Fruit fly (Drosophila melanogaster) whole organism, embryonic: ENCODE measurements around the gene CG12182.

Source experiments
- Abd-B ChIP-seq: fragments of 200-800 bp; sonication (Bioruptor generic); optimal IDR thresholded peaks from 2 replicates; lab custom pipeline; 2018; ENCODE audit warnings: missing biosample characterization, mild to moderate bottlenecking, missing genetic modification characterization, moderate library complexity
- Ada2b ChIP-seq: fragments of 200-800 bp; sonication (Bioruptor generic); IDR thresholded peaks from 2 replicates; pipeline ENCODE4 v1.3.6; 2022; ENCODE audit warnings: missing biosample characterization, missing genetic modification characterization
- Aef1 ChIP-seq: fragments of 200-800 bp; sonication (Bioruptor generic); IDR thresholded peaks from 3 replicates; pipeline ENCODE4 v1.3.6; 2022; ENCODE audit warnings: missing biosample characterization, missing genetic modification characterization
- Atf-2 ChIP-seq: fragments of 200-800 bp; sonication (Bioruptor generic); optimal IDR thresholded peaks from 2 replicates; lab custom pipeline; 2016; ENCODE audit warnings: missing biosample characterization, missing genetic modification characterization
- BtbVII ChIP-seq: fragments of 200-800 bp; sonication (Bioruptor generic); optimal IDR thresholded peaks from 3 replicates; lab custom pipeline; 2017; ENCODE audit warnings: missing biosample characterization, mild to moderate bottlenecking, missing genetic modification characterization
- CG10147 ChIP-seq: fragments of 200-800 bp; sonication (Bioruptor generic); optimal IDR thresholded peaks from 2 replicates; lab custom pipeline; 2019; ENCODE audit warnings: missing biosample characterization, mild to moderate bottlenecking, missing genetic modification characterization, moderate library complexity
- CG10366 ChIP-seq: fragments of 200-800 bp; sonication (Bioruptor generic); IDR thresholded peaks from 2 replicates; pipeline ENCODE4 v1.3.6; 2022; ENCODE audit warnings: missing biosample characterization, missing genetic modification characterization
- CG13894 ChIP-seq: fragments of 200-800 bp; sonication (Bioruptor generic); optimal IDR thresholded peaks from 3 replicates; lab custom pipeline; 2018; ENCODE audit warnings: missing biosample characterization, mild to moderate bottlenecking, missing genetic modification characterization, moderate library complexity
- CG15601 ChIP-seq: fragments of 200-800 bp; sonication (Bioruptor generic); optimal IDR thresholded peaks from 3 replicates; lab custom pipeline; 2019; ENCODE audit warnings: missing biosample characterization, mild to moderate bottlenecking, missing genetic modification characterization, moderate library complexity
- CG17186 ChIP-seq: fragments of 200-800 bp; sonication (Bioruptor generic); optimal IDR thresholded peaks from 3 replicates; lab custom pipeline; 2017; ENCODE audit warnings: missing biosample characterization, missing genetic modification reagents, missing genetic modification characterization
- CG17328 ChIP-seq: fragments of 200-800 bp; sonication (Bioruptor generic); IDR thresholded peaks from 2 replicates; pipeline ENCODE4 v1.3.6; 2022; ENCODE audit warnings: missing biosample characterization, missing genetic modification characterization
- CG17359 ChIP-seq: fragments of 200-800 bp; sonication (Bioruptor generic); optimal IDR thresholded peaks from 3 replicates; lab custom pipeline; 2018; ENCODE audit warnings: missing biosample characterization, mild to moderate bottlenecking, missing genetic modification characterization, moderate library complexity
- CG2202 ChIP-seq: fragments of 200-800 bp; sonication (Bioruptor generic); optimal IDR thresholded peaks from 2 replicates; lab custom pipeline; 2018; ENCODE audit warnings: missing biosample characterization, mild to moderate bottlenecking, missing genetic modification characterization
- CG31441 ChIP-seq: fragments of 200-800 bp; sonication (Bioruptor generic); IDR thresholded peaks from 2 replicates; pipeline ENCODE4 v1.3.6; 2022; ENCODE audit warnings: missing biosample characterization, missing genetic modification characterization
- CG32767 ChIP-seq: fragments of 200-800 bp; sonication (Bioruptor generic); IDR thresholded peaks from 2 replicates; pipeline ENCODE4 v1.3.6; 2022; ENCODE audit warnings: missing biosample characterization, missing genetic modification characterization
- CG3407 ChIP-seq: fragments of 200-800 bp; sonication (Bioruptor generic); optimal IDR thresholded peaks from 2 replicates; lab custom pipeline; 2018; ENCODE audit warnings: missing biosample characterization, mild to moderate bottlenecking, missing genetic modification characterization
- CG5953 ChIP-seq: fragments of 200-800 bp; sonication (Bioruptor generic); IDR thresholded peaks from 2 replicates; pipeline ENCODE4 v1.3.6; 2022; ENCODE audit warnings: missing biosample characterization, missing genetic modification characterization
- CG7839 ChIP-seq: fragments of 200-800 bp; sonication (Bioruptor generic); optimal IDR thresholded peaks from 3 replicates; lab custom pipeline; 2018; ENCODE audit warnings: missing biosample characterization, mild to moderate bottlenecking, missing genetic modification characterization, moderate library complexity
- Chrac-16 ChIP-seq: fragments of 200-800 bp; sonication (Bioruptor generic); optimal IDR thresholded peaks from 3 replicates; lab custom pipeline; 2016; ENCODE audit warnings: missing biosample characterization, missing genetic modification characterization
- D19A ChIP-seq: fragments of 200-800 bp; optimal IDR thresholded peaks from 3 replicates; lab custom pipeline; 2019; ENCODE audit warnings: missing biosample characterization, mild to moderate bottlenecking, missing genetic modification characterization, moderate library complexity
- Lhr ChIP-seq: fragments of 200-800 bp; sonication (Bioruptor generic); optimal IDR thresholded peaks from 3 replicates; lab custom pipeline; 2017; ENCODE audit warnings: mild to moderate bottlenecking, missing biosample characterization, missing genetic modification reagents, missing genetic modification characterization
- Rfx ChIP-seq: fragments of 200-800 bp; sonication (Bioruptor generic); IDR thresholded peaks from 2 replicates; pipeline ENCODE4 v1.3.6; 2022; ENCODE audit warnings: missing biosample characterization, missing genetic modification characterization
- Trl ChIP-seq, 3 experiments: fragments of >200 bp in 2 of 3; fragments of 200-800 bp in 1 of 3; sonication (Bioruptor generic) in 1 of 3; optimal IDR thresholded peaks; 2 replicates in 1 of 3; 3 replicates in 2 of 3; lab custom pipeline; 2016 to 2017; ENCODE audit warnings: missing biosample characterization in 1 of 3, missing genetic modification characterization in 1 of 3
- amos ChIP-seq: fragments of 200-800 bp; sonication (Bioruptor generic); IDR thresholded peaks from 2 replicates; pipeline ENCODE4 v1.3.6; 2022; ENCODE audit warnings: missing biosample characterization, missing genetic modification characterization; ENCODE audit not compliant: partially characterized antibody
- ash1 ChIP-seq: fragments of 200-800 bp; sonication (Bioruptor generic); optimal IDR thresholded peaks from 2 replicates; lab custom pipeline; 2018; ENCODE audit warnings: missing biosample characterization, mild to moderate bottlenecking, missing genetic modification characterization
- caup ChIP-seq: fragments of 200-800 bp; sonication (Bioruptor generic); optimal IDR thresholded peaks from 3 replicates; lab custom pipeline; 2017; ENCODE audit warnings: missing biosample characterization, mild to moderate bottlenecking, missing genetic modification characterization, moderate library complexity; ENCODE audit not compliant: severe bottlenecking
- chm ChIP-seq: fragments of 200-800 bp; sonication (Bioruptor generic); IDR thresholded peaks from 2 replicates; pipeline ENCODE4 v1.3.6; 2022; ENCODE audit warnings: missing biosample characterization, missing genetic modification characterization
- dimm ChIP-seq: fragments of 200-800 bp; sonication (Bioruptor generic); IDR thresholded peaks from 2 replicates; pipeline ENCODE4 v1.3.6; 2022; ENCODE audit warnings: missing biosample characterization, missing genetic modification characterization
- dmrt99B ChIP-seq: fragments of 200-800 bp; sonication (Bioruptor generic); optimal IDR thresholded peaks from 2 replicates; lab custom pipeline; 2018; ENCODE audit warnings: missing biosample characterization, mild to moderate bottlenecking, missing genetic modification characterization, moderate library complexity
- ewg ChIP-seq: fragments of 200-800 bp; sonication (Bioruptor generic); optimal IDR thresholded peaks from 3 replicates; lab custom pipeline; 2017; ENCODE audit warnings: mild to moderate bottlenecking, missing biosample characterization, missing genetic modification reagents, missing genetic modification characterization
- eyg ChIP-seq: fragments of 200-800 bp; sonication (Bioruptor generic); optimal IDR thresholded peaks from 3 replicates; lab custom pipeline; 2016; ENCODE audit warnings: missing biosample characterization, missing genetic modification characterization
- fd3F ChIP-seq: fragments of 200-800 bp; sonication (Bioruptor generic); optimal IDR thresholded peaks from 2 replicates; lab custom pipeline; 2018; ENCODE audit warnings: missing biosample characterization, mild to moderate bottlenecking, missing genetic modification characterization, moderate library complexity
- grn ChIP-seq: fragments of 200-800 bp; sonication (Bioruptor generic); optimal IDR thresholded peaks from 3 replicates; lab custom pipeline; 2017; ENCODE audit warnings: missing biosample characterization, missing genetic modification characterization
- gsb ChIP-seq: fragments of 200-800 bp; sonication (Bioruptor generic); IDR thresholded peaks from 2 replicates; pipeline ENCODE4 v1.3.6; 2022; ENCODE audit warnings: missing biosample characterization, missing genetic modification characterization
- hkb ChIP-seq, 2 experiments: fragments of 200-800 bp in 1 of 2; fragments of >200 bp in 1 of 2; sonication (Bioruptor generic) in 1 of 2; IDR thresholded peaks in 1 of 2; optimal IDR thresholded peaks in 1 of 2; 2 replicates each; pipeline versions ENCODE4 v1.3.6 to Lab custom; 2017 to 2022; ENCODE audit warnings: missing biosample characterization in 1 of 2, missing genetic modification characterization in 1 of 2
- ken ChIP-seq: fragments of 200-800 bp; sonication (Bioruptor generic); IDR thresholded peaks from 3 replicates; pipeline ENCODE4 v1.3.6; 2022; ENCODE audit warnings: missing biosample characterization, missing genetic modification characterization
- maf-S ChIP-seq: fragments of 200-800 bp; sonication (Bioruptor generic); optimal IDR thresholded peaks from 2 replicates; lab custom pipeline; 2016; ENCODE audit warnings: missing biosample characterization, missing genetic modification characterization
- nau ChIP-seq: fragments of 200-800 bp; sonication (Bioruptor generic); optimal IDR thresholded peaks from 3 replicates; lab custom pipeline; 2017; ENCODE audit warnings: missing biosample characterization, mild to moderate bottlenecking, missing genetic modification characterization, missing genetic modification reagents
- nerfin-1 ChIP-seq: fragments of 200-800 bp; sonication (Bioruptor generic); optimal IDR thresholded peaks from 3 replicates; lab custom pipeline; 2019; ENCODE audit warnings: missing biosample characterization, mild to moderate bottlenecking, missing genetic modification characterization, moderate library complexity
- oc ChIP-seq: fragments of 200-800 bp; sonication (Bioruptor generic); optimal IDR thresholded peaks from 2 replicates; lab custom pipeline; 2018; ENCODE audit warnings: missing biosample characterization, mild to moderate bottlenecking, missing genetic modification characterization, moderate library complexity
- sc ChIP-seq, 3 experiments: fragments of >200 bp in 2 of 3; fragments of 200-800 bp in 1 of 3; sonication (Bioruptor generic) in 1 of 3; optimal IDR thresholded peaks; 2 replicates in 2 of 3; 3 replicates in 1 of 3; lab custom pipeline; 2017; ENCODE audit warnings: mild to moderate bottlenecking in 1 of 3, missing biosample characterization in 1 of 3, missing genetic modification characterization in 1 of 3, missing genetic modification reagents in 1 of 3
- sd ChIP-seq: fragments of 200-800 bp; sonication (Bioruptor generic); optimal IDR thresholded peaks from 3 replicates; lab custom pipeline; 2018; ENCODE audit warnings: missing biosample characterization, mild to moderate bottlenecking, missing genetic modification characterization, moderate library complexity
- sr ChIP-seq: fragments of 200-800 bp; sonication (Bioruptor generic); IDR thresholded peaks from 3 replicates; pipeline ENCODE4 v1.3.6; 2022; ENCODE audit warnings: missing biosample characterization, missing genetic modification characterization
- tll ChIP-seq, 2 experiments: fragments of 200-800 bp in 1 of 2; fragments of >200 bp in 1 of 2; sonication (Bioruptor generic) in 1 of 2; optimal IDR thresholded peaks; 2 replicates each; lab custom pipeline; 2017 to 2019; ENCODE audit warnings: missing biosample characterization in 2 of 2, missing genetic modification characterization in 2 of 2, mild to moderate bottlenecking in 1 of 2, moderate library complexity in 1 of 2
- zen2 ChIP-seq: fragments of 200-800 bp; sonication (Bioruptor generic); IDR thresholded peaks from 3 replicates; pipeline ENCODE4 v1.3.6; 2022; ENCODE audit warnings: missing biosample characterization, missing genetic modification characterization; ENCODE audit not compliant: partially characterized antibody
- zf30C ChIP-seq: fragments of 200-800 bp; sonication (Bioruptor generic); optimal IDR thresholded peaks from 3 replicates; lab custom pipeline; 2018; ENCODE audit warnings: missing biosample characterization, mild to moderate bottlenecking, missing genetic modification characterization

The CG12182 gene

dm6 chr3L:2582753-2583536 lies 16.4 kb downstream of the CG12182 start (continued):
- TF ChIP-seq Rfx (GFP tag; lab: Robert Waterston, UW): peak; percentile 58
- TF ChIP-seq Chrac-16 (GFP tag; lab: Kevin White, UChicago): peak; percentile 77
- peak; percentile 69 for TF ChIP-seq eyg (GFP tag; lab: Kevin White, UChicago)
- peak; percentile 75 for TF ChIP-seq sr
- TF ChIP-seq CG17186 (GFP tag; lab: Kevin White, UChicago): peak; percentile 60
- TF ChIP-seq CG32767 (GFP tag; lab: Robert Waterston, UW): peak; percentile 74
- peak; percentile 43 for TF ChIP-seq Lhr
- TF ChIP-seq D19A (tag; lab: Kevin White, UChicago): peak; percentile 87
- TF ChIP-seq ken (GFP tag; lab: Robert Waterston, UW): peak; percentile 91
- TF ChIP-seq zf30C (GFP tag; lab: Kevin White, UChicago): peak; percentile 74
- TF ChIP-seq Aef1: peak; percentile 63; the same call in 2 of the 3 replicates
- TF ChIP-seq ash1 (GFP tag; lab: Kevin White, UChicago): no peak
- peak; percentile 81 for TF ChIP-seq ewg
- TF ChIP-seq CG3407 (GFP tag; lab: Kevin White, UChicago): peak; percentile 74
- peak; percentile 24 for TF ChIP-seq CG10147 (GFP tag; lab: Kevin White, UChicago)
- no peak for TF ChIP-seq hkb (optimal IDR thresholded peaks at IDR 0.05; lab: Kevin White, UChicago)
- peak; percentile 87 for TF ChIP-seq hkb (GFP tag; IDR thresholded peaks at IDR 0.05; lab: Robert Waterston, UW)
- peak; percentile 76 for TF ChIP-seq Atf-2 (GFP tag; lab: Kevin White, UChicago)
- peak; percentile 88 for TF ChIP-seq chm (GFP tag; lab: Robert Waterston, UW)
- peak; percentile 86 for TF ChIP-seq CG15601
- TF ChIP-seq caup: peak; percentile 52
- peak; percentile 81 for TF ChIP-seq nerfin-1
- TF ChIP-seq dimm (GFP tag; lab: Robert Waterston, UW): peak; percentile 68
- TF ChIP-seq CG5953: peak; percentile 90
- TF ChIP-seq CG7839 (tag; lab: Kevin White, UChicago): peak; percentile 86
- TF ChIP-seq CG17328 (GFP tag; lab: Robert Waterston, UW): peak; percentile 88
- TF ChIP-seq CG10366 (GFP tag; lab: Robert Waterston, UW): peak; percentile 82
- peak; percentile 76 for TF ChIP-seq CG2202 (tag; lab: Kevin White, UChicago)
- TF ChIP-seq CG31441 (GFP tag; lab: Robert Waterston, UW): peak; percentile 90
- peak; percentile 89 for TF ChIP-seq oc (tag; lab: Kevin White, UChicago)
- TF ChIP-seq dmrt99B (tag; lab: Kevin White, UChicago): peak; percentile 93
- peak; percentile 80 for TF ChIP-seq nau (GFP tag; lab: Kevin White, UChicago)
- TF ChIP-seq sd (tag; lab: Kevin White, UChicago): peak; percentile 11
- TF ChIP-seq fd3F (GFP tag; lab: Kevin White, UChicago): peak; percentile 21
- peak; percentile 12 for TF ChIP-seq grn (GFP tag; lab: Kevin White, UChicago)
- no peak for TF ChIP-seq gsb (GFP tag; lab: Robert Waterston, UW)
- TF ChIP-seq sc (optimal IDR thresholded peaks at IDR 0.05; lab: Kevin White, UChicago): no peak
- peak; percentile 80 for TF ChIP-seq sc (GFP tag; optimal IDR thresholded peaks at IDR 0.05; lab: Kevin White, UChicago)
- TF ChIP-seq Ada2b (GFP tag; lab: Robert Waterston, UW): peak; percentile 82
- TF ChIP-seq maf-S: peak; percentile 46
- TF ChIP-seq Abd-B (GFP tag; lab: Kevin White, UChicago): peak; percentile 82
- TF ChIP-seq amos (GFP tag; lab: Robert Waterston, UW): no peak
- TF ChIP-seq tll (GFP tag; optimal IDR thresholded peaks at IDR 0.05; lab: Kevin White, UChicago): no peak
- TF ChIP-seq BtbVII (GFP tag; lab: Kevin White, UChicago): peak; percentile 43
- no peak for TF ChIP-seq Trl (optimal IDR thresholded peaks at IDR 0.05; lab: Kevin White, UChicago)
- peak; percentile 73 for TF ChIP-seq Trl (GFP tag; optimal IDR thresholded peaks at IDR 0.05; lab: Kevin White, UChicago)
- peak; percentile 93 for TF ChIP-seq CG17359
- no peak for TF ChIP-seq zen2
- TF ChIP-seq CG13894: no peak
